Worm (Caenorhabditis elegans) whole organism, young adult: ENCODE results near the gene srt-33.

ENCODE experiments used
- B0019.2 ChIP-seq: fragments of 200-800 bp; sonication (Bioruptor generic); conservative IDR thresholded peaks from 2 replicates; pipeline ENCODE4 v1.3.6; 2022; ENCODE audit warnings: missing genetic modification reagents, missing genetic modification characterization, missing compliant biosample characterization
- C06A6.2 ChIP-seq: fragments of 200-800 bp; sonication (Bioruptor generic); conservative IDR thresholded peaks from 2 replicates; pipeline ENCODE4 v1.3.6; 2022; ENCODE audit warnings: missing genetic modification characterization, missing compliant biosample characterization
- D2030.7 ChIP-seq: fragments of 200-800 bp; sonication (Bioruptor generic); IDR thresholded peaks from 2 replicates; pipeline ENCODE4 v1.3.6; 2022; ENCODE audit warnings: missing genetic modification reagents, missing genetic modification characterization, missing compliant biosample characterization
- F49E8.2 ChIP-seq: sonication (generic microtip); optimal IDR thresholded peaks from 3 replicates; lab custom pipeline; 2017; ENCODE audit warnings: missing genetic modification characterization, mild to moderate bottlenecking, missing compliant biosample characterization, antibody characterized with exemption, moderate library complexity; ENCODE audit not compliant: insufficient read depth
- F57C9.4 ChIP-seq: sonication (generic microtip); optimal IDR thresholded peaks from 2 replicates; lab custom pipeline; 2017; ENCODE audit warnings: mild to moderate bottlenecking, missing genetic modification characterization, missing compliant biosample characterization
- K11D2.4 ChIP-seq: fragments of 200-800 bp; sonication (Bioruptor generic); IDR thresholded peaks from 2 replicates; pipeline ENCODE4 v1.3.6; 2022; ENCODE audit warnings: missing genetic modification reagents, missing genetic modification characterization, missing compliant biosample characterization
- T07F8.4 ChIP-seq: sonication (generic microtip); optimal IDR thresholded peaks from 2 replicates; lab custom pipeline; 2016; ENCODE audit warnings: mild to moderate bottlenecking, missing genetic modification characterization, moderate library complexity, missing compliant biosample characterization
- Y79H2A.3 ChIP-seq: fragments of 200-800 bp; sonication (Bioruptor generic); conservative IDR thresholded peaks from 2 replicates; pipeline ENCODE4 v1.3.6; 2022; ENCODE audit warnings: missing genetic modification reagents, missing genetic modification characterization, missing compliant biosample characterization
- aptf-3 ChIP-seq: fragments of 200-800 bp; sonication (Bioruptor generic); IDR thresholded peaks from 2 replicates; pipeline ENCODE4 v1.3.6; 2022; ENCODE audit warnings: missing genetic modification characterization, missing compliant biosample characterization
- atf-7 ChIP-seq: sonication (generic microtip); optimal IDR thresholded peaks from 2 replicates; lab custom pipeline; 2017; ENCODE audit warnings: mild to moderate bottlenecking, missing genetic modification characterization, missing compliant biosample characterization
- attf-5 ChIP-seq: fragments of 200-800 bp; sonication (Bioruptor generic); optimal IDR thresholded peaks from 2 replicates; lab custom pipeline; 2018; ENCODE audit warnings: mild to moderate bottlenecking, missing genetic modification characterization, missing compliant biosample characterization
- attf-6 ChIP-seq: fragments of 200-800 bp; sonication (Bioruptor generic); IDR thresholded peaks from 2 replicates; pipeline ENCODE4 v1.3.6; 2022; ENCODE audit warnings: missing genetic modification reagents, missing genetic modification characterization, missing compliant biosample characterization
- bed-1 ChIP-seq: fragments of 200-800 bp; sonication (Bioruptor generic); IDR thresholded peaks from 2 replicates; pipeline ENCODE4 v1.3.6; 2022; ENCODE audit warnings: missing genetic modification reagents, missing genetic modification characterization, missing compliant biosample characterization
- cebp-2 ChIP-seq: fragments of 200-800 bp; sonication (Bioruptor generic); IDR thresholded peaks from 2 replicates; pipeline ENCODE4 v1.3.6; 2022; ENCODE audit warnings: missing genetic modification characterization, missing compliant biosample characterization
- ceh-100 ChIP-seq: fragments of 200-800 bp; sonication (Bioruptor generic); IDR thresholded peaks from 2 replicates; pipeline ENCODE4 v1.3.6; 2022; ENCODE audit warnings: missing genetic modification reagents, missing genetic modification characterization, missing compliant biosample characterization
- ceh-27 ChIP-seq: fragments of 200-800 bp; sonication (Bioruptor generic); optimal IDR thresholded peaks from 2 replicates; lab custom pipeline; 2018; ENCODE audit warnings: mild to moderate bottlenecking, missing genetic modification characterization, moderate library complexity, missing compliant biosample characterization
- ceh-58 ChIP-seq: fragments of 200-800 bp; sonication (Bioruptor generic); IDR thresholded peaks from 2 replicates; pipeline ENCODE4 v1.3.6; 2022; ENCODE audit warnings: missing genetic modification characterization, missing compliant biosample characterization
- dox-1 ChIP-seq: fragments of 200-800 bp; sonication (Bioruptor generic); IDR thresholded peaks from 2 replicates; pipeline ENCODE4 v1.3.6; 2022; ENCODE audit warnings: missing genetic modification reagents, missing genetic modification characterization, missing compliant biosample characterization
- efl-1 ChIP-seq: fragments of 150-350 bp; optimal IDR thresholded peaks from 2 replicates; lab custom pipeline; 2014; ENCODE audit warnings: missing biosample characterization, missing genetic modification reagents, missing genetic modification characterization
- gei-17 ChIP-seq: fragments of 200-800 bp; sonication (Bioruptor generic); optimal IDR thresholded peaks from 2 replicates; lab custom pipeline; 2018; ENCODE audit warnings: mild to moderate bottlenecking, missing genetic modification characterization, missing compliant biosample characterization
- him-1 ChIP-seq: sonication (generic microtip); optimal IDR thresholded peaks from 2 replicates; lab custom pipeline; 2016; ENCODE audit warnings: missing genotype, missing genetic modification reagents, missing genetic modification characterization, missing compliant biosample characterization
- hlh-26 ChIP-seq: fragments of 200-800 bp; sonication (Bioruptor generic); conservative IDR thresholded peaks from 2 replicates; pipeline ENCODE4 v1.3.6; 2022; ENCODE audit warnings: missing genetic modification reagents, missing genetic modification characterization, missing compliant biosample characterization
- hsf-1 ChIP-seq: fragments of 200-800 bp; sonication (Bioruptor generic); IDR thresholded peaks from 2 replicates; pipeline ENCODE4 v1.3.6; 2022; ENCODE audit warnings: missing genetic modification reagents, missing genetic modification characterization, missing compliant biosample characterization
- lag-1 ChIP-seq: fragments of 200-800 bp; sonication (Bioruptor generic); IDR thresholded peaks from 2 replicates; pipeline ENCODE4 v1.3.6; 2022; ENCODE audit warnings: missing genetic modification reagents, missing genetic modification characterization, missing compliant biosample characterization
- lin-26 ChIP-seq: fragments of 200-800 bp; sonication (Bioruptor generic); IDR thresholded peaks from 2 replicates; pipeline ENCODE4 v1.3.6; 2022; ENCODE audit warnings: missing genetic modification reagents, missing genetic modification characterization, missing compliant biosample characterization
- lin-35 ChIP-seq, 3 experiments: fragments of 150-350 bp in 2 of 3; sonication (generic microtip) in 1 of 3; optimal IDR thresholded peaks; 2 replicates each; lab custom pipeline; 2014 to 2018; ENCODE audit warnings: missing biosample characterization in 3 of 3, missing genetic modification characterization in 3 of 3, missing genetic modification reagents in 3 of 3
- madf-10 ChIP-seq: sonication (generic microtip); optimal IDR thresholded peaks from 2 replicates; lab custom pipeline; 2016; ENCODE audit warnings: mild to moderate bottlenecking, missing genetic modification characterization, missing compliant biosample characterization
- mcd-1 ChIP-seq: fragments of 200-800 bp; sonication (Bioruptor generic); IDR thresholded peaks from 2 replicates; pipeline ENCODE4 v1.3.6; 2022; ENCODE audit warnings: missing genetic modification reagents, missing genetic modification characterization, missing compliant biosample characterization
- nfya-2 ChIP-seq: fragments of 200-800 bp; sonication (Bioruptor generic); IDR thresholded peaks from 2 replicates; pipeline ENCODE4 v1.3.6; 2022; ENCODE audit warnings: missing genetic modification reagents, missing genetic modification characterization, missing compliant biosample characterization
- nfyb-1 ChIP-seq: fragments of 200-800 bp; sonication (Bioruptor generic); IDR thresholded peaks from 2 replicates; pipeline ENCODE4 v1.3.6; 2022; ENCODE audit warnings: missing genetic modification reagents, missing genetic modification characterization, missing compliant biosample characterization
- nhr-80 ChIP-seq: sonication (generic microtip); optimal IDR thresholded peaks from 2 replicates; lab custom pipeline; 2016; ENCODE audit warnings: missing genetic modification characterization, missing compliant biosample characterization
- pbrm-1 ChIP-seq: fragments of 200-800 bp; sonication (Bioruptor generic); IDR thresholded peaks from 2 replicates; pipeline ENCODE4 v1.3.6; 2022; ENCODE audit warnings: missing genetic modification reagents, missing genetic modification characterization, missing compliant biosample characterization
- rcor-1 ChIP-seq: fragments of 200-800 bp; sonication (Bioruptor generic); IDR thresholded peaks from 2 replicates; pipeline ENCODE4 v1.3.6; 2022; ENCODE audit warnings: missing genetic modification reagents, missing genetic modification characterization, missing compliant biosample characterization
- rec-8 ChIP-seq, 2 experiments: sonication (generic microtip); optimal IDR thresholded peaks; 2 replicates each; lab custom pipeline; 2016; ENCODE audit warnings: mild to moderate bottlenecking in 2 of 2, missing genetic modification characterization in 2 of 2, missing genetic modification reagents in 2 of 2, missing genotype in 2 of 2, missing biosample characterization in 1 of 2, missing compliant biosample characterization in 1 of 2, moderate library complexity in 1 of 2
- snpc-1.1 ChIP-seq: sonication (generic microtip); optimal IDR thresholded peaks from 2 replicates; lab custom pipeline; 2017; ENCODE audit warnings: missing genetic modification characterization, mild to moderate bottlenecking, missing compliant biosample characterization, antibody characterized with exemption, moderate library complexity, missing genotype, missing genetic modification reagents; ENCODE audit not compliant: insufficient read depth
- snpc-1.3 ChIP-seq: sonication (generic microtip); optimal IDR thresholded peaks from 2 replicates; lab custom pipeline; 2017; ENCODE audit warnings: missing genetic modification characterization, mild to moderate bottlenecking, missing compliant biosample characterization, antibody characterized with exemption, moderate library complexity, missing genotype, missing genetic modification reagents; ENCODE audit not compliant: insufficient read depth
- somi-1 ChIP-seq: fragments of 200-800 bp; sonication (Bioruptor generic); optimal IDR thresholded peaks from 2 replicates; lab custom pipeline; 2018; ENCODE audit warnings: mild to moderate bottlenecking, missing genetic modification characterization, missing compliant biosample characterization
- sptf-2 ChIP-seq: fragments of 200-800 bp; sonication (Bioruptor generic); optimal IDR thresholded peaks from 2 replicates; lab custom pipeline; 2018; ENCODE audit warnings: mild to moderate bottlenecking, missing genetic modification characterization, missing compliant biosample characterization
- tbp1 ChIP-seq: fragments of 200-800 bp; sonication (Bioruptor generic); optimal IDR thresholded peaks from 2 replicates; lab custom pipeline; 2018; ENCODE audit warnings: mild to moderate bottlenecking, missing genetic modification characterization, missing compliant biosample characterization
- ztf-18 ChIP-seq: sonication (generic microtip); optimal IDR thresholded peaks from 2 replicates; lab custom pipeline; 2016; ENCODE audit warnings: missing genotype, mild to moderate bottlenecking, missing genetic modification characterization, missing compliant biosample characterization
- ztf-28 ChIP-seq: fragments of 200-800 bp; sonication (Bioruptor generic); IDR thresholded peaks from 2 replicates; pipeline ENCODE4 v1.3.6; 2022; ENCODE audit warnings: missing genetic modification reagents, missing genetic modification characterization, missing compliant biosample characterization

Gene srt-33

ce11 chrV:14267326-14267942, 12.2 kb downstream of the srt-33 start (continued):
- no peak for TF ChIP-seq bed-1
- TF ChIP-seq somi-1 (GFP tag; lab: Kevin White, UChicago): no peak
- no peak for TF ChIP-seq Y79H2A.3 (GFP tag; lab: Robert Waterston, UW)
- TF ChIP-seq C06A6.2 (GFP tag; lab: Robert Waterston, UW): no peak
- peak; percentile 23 for TF ChIP-seq tbp1
- TF ChIP-seq lin-26 (GFP tag; lab: Robert Waterston, UW): 0 out of 2 replicates have a peak, but pooled peaks have one; percentile 38
- no peak for TF ChIP-seq lag-1
- peak; percentile 81 for TF ChIP-seq D2030.7 (GFP tag; lab: Robert Waterston, UW)
- TF ChIP-seq ztf-18 (tag; lab: Kevin White, UChicago): no peak
- TF ChIP-seq ceh-58: no peak
- peak; percentile 26 for TF ChIP-seq sptf-2 (GFP tag; lab: Kevin White, UChicago)
- TF ChIP-seq ztf-28: 0 out of 2 replicates have a peak, but pooled peaks have one; percentile 5
- no peak for TF ChIP-seq aptf-3 (GFP tag; lab: Robert Waterston, UW)
- TF ChIP-seq B0019.2 (GFP tag; lab: Robert Waterston, UW): no peak
- peak; percentile 47; the same call in 1 of the 2 replicates for TF ChIP-seq ceh-100
- TF ChIP-seq F49E8.2 (tag; lab: Kevin White, UChicago): peak; percentile 23
- no peak for TF ChIP-seq attf-5 (GFP tag; lab: Kevin White, UChicago)
- peak; percentile 92 for TF ChIP-seq snpc-1.1
- TF ChIP-seq pbrm-1 (GFP tag; lab: Robert Waterston, UW): peak; percentile 29; the same call in 1 of the 2 replicates

- TF ChIP-seq T07F8.4 (no peak), attf-6 (GFP tag; lab: Robert Waterston, UW) (no peak), F57C9.4 (tag; lab: Kevin White, UChicago) (no peak), rec-8 (tag; optimal IDR thresholded peaks at IDR 0.05; lab: Kevin White, UChicago) (no peak), somi-1 (GFP tag; lab: Kevin White, UChicago) (no peak), rcor-1 (GFP tag; lab: Robert Waterston, UW) (no peak), mcd-1 (GFP tag; lab: Robert Waterston, UW) (no peak), efl-1 (no peak), ceh-27 (no peak)
These were observed 18.8 kb downstream of the srt-33 start, which contains the start of gene F40G12.2 for ce11 chrV:14260831-14261230. Gene F40G12.2 (minus strand): TSS chrV:14260931.

ce11 chrV:14256813-14257212, 22.9 kb downstream of the srt-33 start, which contains the start of gene sre-8:
Gene sre-8 (plus strand): TSS chrV:14257113.
- TF ChIP-seq cebp-2 (GFP tag; lab: Robert Waterston, UW) (no peak), B0019.2 (GFP tag; lab: Robert Waterston, UW) (no peak), lin-35 (GFP tag; optimal IDR thresholded peaks at IDR 0.05; lab: Kevin White, UChicago) (no peak), atf-7 (tag; lab: Kevin White, UChicago) (no peak), gei-17 (GFP tag; lab: Kevin White, UChicago) (no peak), nfyb-1 (no peak), dox-1 (no peak), nfya-2 (GFP tag; lab: Robert Waterston, UW) (no peak), bed-1 (no peak), ceh-27 (no peak), madf-10 (tag; lab: Kevin White, UChicago) (no peak), hsf-1 (GFP tag; lab: Robert Waterston, UW) (no peak), nhr-80 (tag; lab: Kevin White, UChicago) (no peak), him-1 (tag; lab: Kevin White, UChicago) (no peak), snpc-1.3 (tag; lab: Kevin White, UChicago) (no peak), K11D2.4 (GFP tag; lab: Robert Waterston, UW) (no peak), hlh-26 (GFP tag; lab: Robert Waterston, UW) (no peak), snpc-1.1 (no peak)
